Fruit fly (Drosophila melanogaster) whole organism, prepupa: ENCODE measurements around the gene Pex3.

Experiments
- Blimp-1 ChIP-seq: fragments of 200-800 bp; sonication (Bioruptor generic); optimal IDR thresholded peaks from 3 replicates; lab custom pipeline; 2017; ENCODE audit warnings: missing biosample characterization, missing genetic modification characterization, mild to moderate bottlenecking, moderate library complexity, missing genetic modification reagents
- CG11294 ChIP-seq: fragments of 200-800 bp; sonication (Bioruptor generic); IDR thresholded peaks from 2 replicates; pipeline ENCODE4 v1.3.6; 2022; ENCODE audit warnings: missing biosample characterization, missing genetic modification characterization
- CG16779 ChIP-seq: fragments of 200-800 bp; sonication (Bioruptor generic); optimal IDR thresholded peaks from 3 replicates; lab custom pipeline; 2017; ENCODE audit warnings: missing biosample characterization, mild to moderate bottlenecking, missing genetic modification characterization
- CG6792 ChIP-seq: fragments of 200-800 bp; sonication (Bioruptor generic); optimal IDR thresholded peaks from 3 replicates; lab custom pipeline; 2016; ENCODE audit warnings: missing biosample characterization, missing genetic modification characterization
- CG8119 ChIP-seq: fragments of 200-800 bp; sonication (Bioruptor generic); IDR thresholded peaks from 3 replicates; pipeline ENCODE4 v1.3.6; 2022; ENCODE audit warnings: missing biosample characterization, missing genetic modification characterization
- CG9139 ChIP-seq: fragments of 200-800 bp; sonication (Bioruptor generic); optimal IDR thresholded peaks from 3 replicates; lab custom pipeline; 2017; ENCODE audit warnings: missing biosample characterization, mild to moderate bottlenecking, missing genetic modification characterization
- ss ChIP-seq, 2 experiments: fragments of 200-800 bp; sonication (Bioruptor generic); optimal IDR thresholded peaks; 2 replicates in 1 of 2; 3 replicates in 1 of 2; lab custom pipeline; 2017 to 2018; ENCODE audit warnings: mild to moderate bottlenecking in 2 of 2, missing biosample characterization in 2 of 2, missing genetic modification characterization in 2 of 2, moderate library complexity in 1 of 2

dm6 chr3L:15107158-15107775 is 36.9 kb upstream of the Pex3 start:
- TF ChIP-seq CG9139 (GFP tag; lab: Kevin White, UChicago) (no peak), CG11294 (no peak), CG8119 (GFP tag; lab: Robert Waterston, UW) (no peak), CG16779 (tag; lab: Kevin White, UChicago) (no peak), CG6792 (GFP tag; lab: Kevin White, UChicago) (no peak), Blimp-1 (GFP tag; lab: Kevin White, UChicago) (no peak), ss (GFP tag; optimal IDR thresholded peaks at IDR 0.05; lab: Kevin White, UChicago) (no peak)
